Fruit fly (Drosophila melanogaster) whole organism, embryonic: ENCODE data around the gene CG13386.
A peak's percentile ranks its signal among the peaks of the same experiment; 100 is the strongest.

ENCODE experiments used
- Adf1 ChIP-seq: fragments of 200-800 bp; sonication (Bioruptor generic); IDR thresholded peaks from 2 replicates; pipeline ENCODE4 v1.3.6; 2022; ENCODE audit warnings: missing biosample characterization, missing genetic modification characterization
- CG10366 ChIP-seq: fragments of 200-800 bp; sonication (Bioruptor generic); IDR thresholded peaks from 2 replicates; pipeline ENCODE4 v1.3.6; 2022; ENCODE audit warnings: missing biosample characterization, missing genetic modification characterization
- CG10543 ChIP-seq: fragments of 200-800 bp; sonication (Bioruptor generic); optimal IDR thresholded peaks from 3 replicates; lab custom pipeline; 2017; ENCODE audit warnings: missing biosample characterization, mild to moderate bottlenecking, missing genetic modification characterization, moderate library complexity
- CG11093 ChIP-seq: fragments of 200-800 bp; sonication (Bioruptor generic); IDR thresholded peaks from 3 replicates; pipeline ENCODE4 v1.3.6; 2022; ENCODE audit warnings: missing biosample characterization, missing genetic modification characterization
- CG11504 ChIP-seq: fragments of 200-800 bp; sonication (Bioruptor generic); optimal IDR thresholded peaks from 3 replicates; lab custom pipeline; 2019; ENCODE audit warnings: missing biosample characterization, mild to moderate bottlenecking, missing genetic modification characterization, moderate library complexity
- CG12104 ChIP-seq: fragments of 200-800 bp; sonication (Bioruptor generic); optimal IDR thresholded peaks from 3 replicates; lab custom pipeline; 2016; ENCODE audit warnings: missing biosample characterization, missing genetic modification characterization
- CG13296 ChIP-seq: fragments of 200-800 bp; sonication (Bioruptor generic); optimal IDR thresholded peaks from 3 replicates; lab custom pipeline; 2018; ENCODE audit warnings: missing biosample characterization, mild to moderate bottlenecking, missing genetic modification characterization
- CG13894 ChIP-seq: fragments of 200-800 bp; sonication (Bioruptor generic); optimal IDR thresholded peaks from 3 replicates; lab custom pipeline; 2018; ENCODE audit warnings: missing biosample characterization, mild to moderate bottlenecking, missing genetic modification characterization, moderate library complexity
- CG14710 ChIP-seq: fragments of 200-800 bp; sonication (Bioruptor generic); optimal IDR thresholded peaks from 3 replicates; lab custom pipeline; 2019; ENCODE audit warnings: missing biosample characterization, mild to moderate bottlenecking, missing genetic modification characterization, moderate library complexity
- CG16813 ChIP-seq: fragments of 200-800 bp; sonication (Bioruptor generic); IDR thresholded peaks from 3 replicates; pipeline ENCODE4 v1.3.6; 2022; ENCODE audit warnings: missing biosample characterization, missing genetic modification characterization; ENCODE audit not compliant: partially characterized antibody
- CG16863 ChIP-seq: fragments of 200-800 bp; sonication (Bioruptor generic); optimal IDR thresholded peaks from 3 replicates; lab custom pipeline; 2016; ENCODE audit warnings: missing biosample characterization, missing genetic modification characterization
- CG17912 ChIP-seq: fragments of 200-800 bp; sonication (Bioruptor generic); optimal IDR thresholded peaks from 2 replicates; lab custom pipeline; 2018; ENCODE audit warnings: missing biosample characterization, mild to moderate bottlenecking, missing genetic modification characterization
- CG2202 ChIP-seq: fragments of 200-800 bp; sonication (Bioruptor generic); optimal IDR thresholded peaks from 2 replicates; lab custom pipeline; 2018; ENCODE audit warnings: missing biosample characterization, mild to moderate bottlenecking, missing genetic modification characterization
- CG30403 ChIP-seq: fragments of 200-800 bp; sonication (Bioruptor generic); optimal IDR thresholded peaks from 3 replicates; lab custom pipeline; 2016; ENCODE audit warnings: missing biosample characterization, missing genetic modification characterization
- CG33557 ChIP-seq: fragments of 200-800 bp; sonication (Bioruptor generic); optimal IDR thresholded peaks from 2 replicates; lab custom pipeline; 2019; ENCODE audit warnings: missing biosample characterization, mild to moderate bottlenecking, missing genetic modification characterization, moderate library complexity
- CG34376 ChIP-seq: fragments of 200-800 bp; sonication (Bioruptor generic); optimal IDR thresholded peaks from 2 replicates; lab custom pipeline; 2018; ENCODE audit warnings: missing biosample characterization, mild to moderate bottlenecking, missing genetic modification characterization
- CG4404 ChIP-seq: fragments of 200-800 bp; sonication (Bioruptor generic); IDR thresholded peaks from 2 replicates; pipeline ENCODE4 v1.3.6; 2022; ENCODE audit warnings: missing biosample characterization, missing genetic modification characterization
- CG5245 ChIP-seq: fragments of 200-800 bp; sonication (Bioruptor generic); optimal IDR thresholded peaks from 3 replicates; lab custom pipeline; 2016; ENCODE audit warnings: missing biosample characterization, missing genetic modification characterization
- CG6175 ChIP-seq: fragments of 200-800 bp; sonication (Bioruptor generic); IDR thresholded peaks from 3 replicates; pipeline ENCODE4 v1.3.6; 2022; ENCODE audit warnings: missing biosample characterization, missing genetic modification characterization
- CG6683 ChIP-seq: fragments of 200-800 bp; sonication (Bioruptor generic); optimal IDR thresholded peaks from 2 replicates; lab custom pipeline; 2017; ENCODE audit warnings: missing biosample characterization, mild to moderate bottlenecking, missing genetic modification characterization, missing genetic modification reagents
- CG9727 ChIP-seq: fragments of 200-800 bp; sonication (Bioruptor generic); optimal IDR thresholded peaks from 3 replicates; lab custom pipeline; 2017; ENCODE audit warnings: missing biosample characterization, mild to moderate bottlenecking, missing genetic modification characterization
- CoRest ChIP-seq: fragments of 200-800 bp; sonication (Bioruptor generic); optimal IDR thresholded peaks from 3 replicates; lab custom pipeline; 2018; ENCODE audit warnings: missing biosample characterization, mild to moderate bottlenecking, missing genetic modification characterization, moderate library complexity
- E2f1 ChIP-seq: fragments of 200-800 bp; sonication (Bioruptor generic); IDR thresholded peaks from 2 replicates; pipeline ENCODE4 v1.3.6; 2022; ENCODE audit warnings: missing biosample characterization, missing genetic modification characterization
- Ets65A ChIP-seq: fragments of 200-800 bp; sonication (Bioruptor generic); peaks from one replicate; lab custom pipeline; 2016; ENCODE audit warnings: missing biosample characterization, missing genetic modification characterization
- Ets97D ChIP-seq: fragments of 200-800 bp; sonication (Bioruptor generic); optimal IDR thresholded peaks from 3 replicates; lab custom pipeline; 2016; ENCODE audit warnings: missing biosample characterization, missing genetic modification characterization
- Hey ChIP-seq: fragments of 200-800 bp; sonication (Bioruptor generic); optimal IDR thresholded peaks from 3 replicates; lab custom pipeline; 2018; ENCODE audit warnings: missing biosample characterization, mild to moderate bottlenecking, missing genetic modification characterization
- Hr3 ChIP-seq: fragments of 200-800 bp; sonication (Bioruptor generic); optimal IDR thresholded peaks from 3 replicates; lab custom pipeline; 2016; ENCODE audit warnings: missing biosample characterization, missing genetic modification characterization
- Max ChIP-seq: fragments of 200-800 bp; sonication (Bioruptor generic); optimal IDR thresholded peaks from 2 replicates; lab custom pipeline; 2016; ENCODE audit warnings: missing biosample characterization, mild to moderate bottlenecking, missing genetic modification characterization
- NC2α ChIP-seq: fragments of 200-800 bp; sonication (Bioruptor generic); optimal IDR thresholded peaks from 2 replicates; lab custom pipeline; 2016; ENCODE audit warnings: missing biosample characterization, missing genetic modification characterization
- Sox102F ChIP-seq: fragments of 200-800 bp; sonication (Bioruptor generic); optimal IDR thresholded peaks from 2 replicates; lab custom pipeline; 2018; ENCODE audit warnings: missing biosample characterization, mild to moderate bottlenecking, missing genetic modification characterization, moderate library complexity
- Taf1 ChIP-seq: fragments of 200-800 bp; sonication (Bioruptor generic); IDR thresholded peaks from 2 replicates; pipeline ENCODE4 v1.3.6; 2022; ENCODE audit warnings: missing biosample characterization, missing genetic modification characterization
- Vsx1 ChIP-seq: fragments of 200-800 bp; sonication (Bioruptor generic); optimal IDR thresholded peaks from 2 replicates; lab custom pipeline; 2017; ENCODE audit warnings: missing biosample characterization, mild to moderate bottlenecking, missing genetic modification characterization, missing genetic modification reagents
- Xrp1 ChIP-seq: fragments of 200-800 bp; sonication (Bioruptor generic); IDR thresholded peaks from 2 replicates; pipeline ENCODE4 v1.3.6; 2022; ENCODE audit warnings: missing biosample characterization, missing genetic modification characterization
- ash1 ChIP-seq: fragments of 200-800 bp; sonication (Bioruptor generic); optimal IDR thresholded peaks from 2 replicates; lab custom pipeline; 2018; ENCODE audit warnings: missing biosample characterization, mild to moderate bottlenecking, missing genetic modification characterization
- bsh ChIP-seq, 2 experiments: fragments of 200-800 bp; sonication (Bioruptor generic); optimal IDR thresholded peaks; 2 replicates each; lab custom pipeline; 2017 to 2018; ENCODE audit warnings: mild to moderate bottlenecking in 2 of 2, missing biosample characterization in 2 of 2, missing genetic modification characterization in 2 of 2, moderate library complexity in 1 of 2
- chn ChIP-seq: fragments of 200-800 bp; sonication (Bioruptor generic); optimal IDR thresholded peaks from 2 replicates; lab custom pipeline; 2016; ENCODE audit warnings: missing biosample characterization, missing genetic modification characterization
- ci ChIP-seq: fragments of 200-800 bp; sonication (Bioruptor generic); IDR thresholded peaks from 3 replicates; pipeline ENCODE4 v1.3.6; 2022; ENCODE audit warnings: missing biosample characterization, missing genetic modification characterization
- croc ChIP-seq: fragments of 200-800 bp; sonication (Bioruptor generic); conservative IDR thresholded peaks from 3 replicates; pipeline ENCODE4 v1.3.6; 2022; ENCODE audit warnings: missing biosample characterization, missing genetic modification characterization
- cwo ChIP-seq: fragments of 200-800 bp; sonication (Bioruptor generic); optimal IDR thresholded peaks from 3 replicates; lab custom pipeline; 2017; ENCODE audit warnings: missing biosample characterization, missing genetic modification characterization, mild to moderate bottlenecking, moderate library complexity, missing genetic modification reagents
- danr ChIP-seq: fragments of 200-800 bp; sonication (Bioruptor generic); IDR thresholded peaks from 2 replicates; pipeline ENCODE4 v1.3.6; 2022; ENCODE audit warnings: missing biosample characterization, missing genetic modification characterization
- dmrt11E ChIP-seq: fragments of 200-800 bp; sonication (Bioruptor generic); optimal IDR thresholded peaks from 3 replicates; lab custom pipeline; 2018; ENCODE audit warnings: missing biosample characterization, mild to moderate bottlenecking, missing genetic modification characterization, moderate library complexity
- esg ChIP-seq: fragments of 200-800 bp; sonication (Bioruptor generic); conservative IDR thresholded peaks from 2 replicates; pipeline ENCODE4 v1.3.6; 2022; ENCODE audit warnings: missing biosample characterization, missing genetic modification characterization
- gcm2 ChIP-seq: fragments of 200-800 bp; sonication (Bioruptor generic); optimal IDR thresholded peaks from 2 replicates; lab custom pipeline; 2016; ENCODE audit warnings: missing biosample characterization, missing genetic modification characterization
- gsb-n ChIP-seq: fragments of 200-800 bp; sonication (Bioruptor generic); optimal IDR thresholded peaks from 3 replicates; lab custom pipeline; 2018; ENCODE audit warnings: missing biosample characterization, mild to moderate bottlenecking, missing genetic modification characterization
- hkb ChIP-seq, 2 experiments: fragments of 200-800 bp in 1 of 2; fragments of >200 bp in 1 of 2; sonication (Bioruptor generic) in 1 of 2; IDR thresholded peaks in 1 of 2; optimal IDR thresholded peaks in 1 of 2; 2 replicates each; pipeline versions ENCODE4 v1.3.6 to Lab custom; 2017 to 2022; ENCODE audit warnings: missing biosample characterization in 1 of 2, missing genetic modification characterization in 1 of 2
- odd ChIP-seq: fragments of 200-800 bp; sonication (Bioruptor generic); optimal IDR thresholded peaks from 2 replicates; lab custom pipeline; 2017; ENCODE audit warnings: missing biosample characterization, mild to moderate bottlenecking, missing genetic modification characterization
- otp ChIP-seq: fragments of 200-800 bp; sonication (Bioruptor generic); IDR thresholded peaks from 3 replicates; pipeline ENCODE4, ENCODE4 v1.3.6; 2022; ENCODE audit warnings: missing biosample characterization, missing genetic modification characterization
- unpg ChIP-seq: fragments of 200-800 bp; sonication (Bioruptor generic); optimal IDR thresholded peaks from 3 replicates; lab custom pipeline; 2018; ENCODE audit warnings: missing biosample characterization, mild to moderate bottlenecking, missing genetic modification characterization, moderate library complexity
- zen2 ChIP-seq: fragments of 200-800 bp; sonication (Bioruptor generic); IDR thresholded peaks from 3 replicates; pipeline ENCODE4 v1.3.6; 2022; ENCODE audit warnings: missing biosample characterization, missing genetic modification characterization; ENCODE audit not compliant: partially characterized antibody
- zfh2 ChIP-seq: fragments of 200-800 bp; sonication (Bioruptor generic); optimal IDR thresholded peaks from 2 replicates; lab custom pipeline; 2016; ENCODE audit warnings: missing biosample characterization, missing genetic modification characterization

CG13386 gene

DNA sequence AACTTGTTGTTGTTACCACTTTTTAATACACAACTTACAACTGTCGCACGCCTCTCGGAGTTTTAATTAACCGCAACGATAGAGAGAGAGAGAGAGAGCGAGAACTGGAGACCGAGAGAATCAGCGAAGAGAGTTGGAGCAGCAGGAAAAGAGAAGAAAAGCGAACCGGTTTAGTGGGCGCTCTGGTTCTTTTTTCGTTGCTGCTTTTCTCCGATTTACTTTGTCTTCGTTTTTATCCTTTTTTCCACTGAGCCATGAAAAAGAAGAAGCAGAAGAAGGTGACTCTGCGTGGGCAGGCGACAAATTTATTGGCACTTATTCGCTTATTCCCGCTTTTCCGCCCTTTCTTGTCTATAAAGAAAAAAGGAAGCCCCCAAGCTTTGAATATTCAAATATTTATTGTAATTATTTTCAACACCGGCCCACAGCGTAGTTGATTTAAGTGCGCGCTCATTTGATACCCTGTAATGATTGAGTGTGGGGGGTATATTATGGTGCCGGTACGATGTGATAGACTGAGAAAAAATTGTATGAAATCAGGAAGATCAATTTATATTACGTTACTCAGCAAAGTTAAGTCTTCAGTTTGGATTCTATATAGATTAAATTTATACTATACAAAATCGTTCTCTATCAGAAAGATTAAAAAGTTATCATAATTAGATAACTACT is 21.6 kb downstream of the CG13386 start:
- TF ChIP-seq CG6175 (GFP tag; lab: Robert Waterston, UW) (no peak), CG9727 (GFP tag; lab: Kevin White, UChicago) (no peak), CG4404 (GFP tag; lab: Robert Waterston, UW) (no peak), CG16813 (no peak), ash1 (GFP tag; lab: Kevin White, UChicago) (no peak), Vsx1 (GFP tag; lab: Kevin White, UChicago) (no peak), dmrt11E (no peak), CoRest (tag; lab: Kevin White, UChicago) (peak; percentile 16), CG30403 (GFP tag; lab: Kevin White, UChicago) (peak; percentile 8), chn (no peak), gsb-n (tag; lab: Kevin White, UChicago) (no peak), Ets97D (GFP tag; lab: Kevin White, UChicago) (no peak), Hey (tag; lab: Kevin White, UChicago) (no peak), Xrp1 (GFP tag; lab: Robert Waterston, UW) (no peak), Sox102F (GFP tag; lab: Kevin White, UChicago) (peak; percentile 13), CG6683 (GFP tag; lab: Kevin White, UChicago) (no peak), CG13296 (GFP tag; lab: Kevin White, UChicago) (no peak), cwo (GFP tag; lab: Kevin White, UChicago) (no peak), CG12104 (GFP tag; lab: Kevin White, UChicago) (no peak), danr (GFP tag; lab: Robert Waterston, UW) (no peak), Adf1 (GFP tag; lab: Robert Waterston, UW) (no peak), NC2α (no peak), CG11504 (peak; percentile 34), esg (GFP tag; lab: Robert Waterston, UW) (no peak), unpg (GFP tag; lab: Kevin White, UChicago) (no peak), CG17912 (no peak), CG16863 (no peak), CG13894 (tag; lab: Kevin White, UChicago) (no peak), CG14710 (no peak), Taf1 (no peak), CG2202 (tag; lab: Kevin White, UChicago) (no peak), zfh2 (GFP tag; lab: Kevin White, UChicago) (no peak), ci (GFP tag; lab: Robert Waterston, UW) (no peak), bsh (GFP tag; optimal IDR thresholded peaks at IDR 0.05; lab: Kevin White, UChicago) (no peak), Ets65A (no peak), Hr3 (GFP tag; lab: Kevin White, UChicago) (no peak), CG5245 (GFP tag; lab: Kevin White, UChicago) (no peak), otp (GFP tag; lab: Robert Waterston, UW) (no peak), CG34376 (GFP tag; lab: Kevin White, UChicago) (no peak), croc (GFP tag; lab: Robert Waterston, UW) (no peak), CG11093 (GFP tag; lab: Robert Waterston, UW) (no peak), CG10543 (GFP tag; lab: Kevin White, UChicago) (no peak), gcm2 (GFP tag; lab: Kevin White, UChicago) (no peak), hkb (optimal IDR thresholded peaks at IDR 0.05; lab: Kevin White, UChicago) (no peak), hkb (GFP tag; IDR thresholded peaks at IDR 0.05; lab: Robert Waterston, UW) (no peak), zen2 (no peak), CG33557 (GFP tag; lab: Kevin White, UChicago) (no peak), odd (GFP tag; lab: Kevin White, UChicago) (no peak), Max (GFP tag; lab: Kevin White, UChicago) (no peak), CG10366 (no peak), E2f1 (GFP tag; lab: Robert Waterston, UW) (no peak)
